Worm (Caenorhabditis elegans): ENCODE data around the gene F43C1.7.

F43C1.7 gene

ce11 chrIII:4228008-4228407 is 14.4 kb downstream of the F43C1.7 start, which contains the start of gene mpk-1:
Gene mpk-1, minus strand, starts transcription at chrIII:4228108.
- TF ChIP-seq lin-13 (tag; optimal IDR thresholded peaks at IDR 0.05): no peak
- TF ChIP-seq lin-32 (GFP tag; optimal IDR thresholded peaks at IDR 0.05): no peak
- no peak for TF ChIP-seq sem-2 (GFP tag; optimal IDR thresholded peaks at IDR 0.05)
- TF ChIP-seq ceh-43 (GFP tag; optimal IDR thresholded peaks at IDR 0.05): no peak
- TF ChIP-seq snpc-4 (tag; optimal IDR thresholded peaks at IDR 0.05): no peak
- no peak for TF ChIP-seq M03D4.4 (tag; optimal IDR thresholded peaks at IDR 0.05)
- TF ChIP-seq pha-4 (tag; optimal IDR thresholded peaks at IDR 0.05): no peak
- TF ChIP-seq ceh-39 (tag; optimal IDR thresholded peaks at IDR 0.05): no peak
- TF ChIP-seq zip-8 (tag; optimal IDR thresholded peaks at IDR 0.05): no peak
- no peak for TF ChIP-seq unc-39 (tag; optimal IDR thresholded peaks at IDR 0.05)
- TF ChIP-seq ceh-83 (GFP tag; optimal IDR thresholded peaks at IDR 0.05): no peak
- TF ChIP-seq nhr-28 (tag; optimal IDR thresholded peaks at IDR 0.05): no peak
- TF ChIP-seq unc-120 (tag; optimal IDR thresholded peaks at IDR 0.05; ENCODE audit: poor library complexity, severe bottlenecking): no peak
- no peak for TF ChIP-seq bed-3 (GFP tag; optimal IDR thresholded peaks at IDR 0.05)
- no peak for TF ChIP-seq nhr-76 (tag; optimal IDR thresholded peaks at IDR 0.05)
- no peak for TF ChIP-seq hlh-1 (tag; optimal IDR thresholded peaks at IDR 0.05)
- no peak for TF ChIP-seq elt-3 (tag; optimal IDR thresholded peaks at IDR 0.05)

ce11 chrIII:4227363-4227762 is 15.0 kb downstream of the F43C1.7 start:
- TF ChIP-seq ceh-83 (GFP tag; optimal IDR thresholded peaks at IDR 0.05): no peak
- no peak for TF ChIP-seq zip-8 (tag; optimal IDR thresholded peaks at IDR 0.05)
- no peak for TF ChIP-seq nhr-237 (tag; optimal IDR thresholded peaks at IDR 0.05)
- TF ChIP-seq elt-3 (tag; optimal IDR thresholded peaks at IDR 0.05): no peak
- no peak for TF ChIP-seq unc-39 (tag; optimal IDR thresholded peaks at IDR 0.05)

- TF ChIP-seq blmp-1 (tag; optimal IDR thresholded peaks at IDR 0.05) (no peak), unc-39 (tag; optimal IDR thresholded peaks at IDR 0.05) (no peak), flh-1 (GFP tag; optimal IDR thresholded peaks at IDR 0.05) (no peak), bed-3 (GFP tag; optimal IDR thresholded peaks at IDR 0.05) (no peak)
These were observed 17.7 kb downstream of the F43C1.7 start for ce11 chrIII:4224722-4225121.

ce11 chrIII:4223668-4224127 is 18.7 kb downstream of the F43C1.7 start:
- peak; percentile 68 for TF ChIP-seq hlh-1 (tag; optimal IDR thresholded peaks at IDR 0.05)
- no peak for TF ChIP-seq ceh-83 (GFP tag; optimal IDR thresholded peaks at IDR 0.05)
- TF ChIP-seq mab-5 (tag; optimal IDR thresholded peaks at IDR 0.05): no peak
- TF ChIP-seq nhr-12 (tag; optimal IDR thresholded peaks at IDR 0.05): no peak
- TF ChIP-seq nhr-76 (tag; optimal IDR thresholded peaks at IDR 0.05): no peak
- peak; percentile 26 for TF ChIP-seq drap-1 (GFP tag; optimal IDR thresholded peaks at IDR 0.05)
- TF ChIP-seq flh-1 (GFP tag; optimal IDR thresholded peaks at IDR 0.05): no peak
- TF ChIP-seq snpc-4 (tag; optimal IDR thresholded peaks at IDR 0.05): no peak
- peak; percentile 83 for TF ChIP-seq ces-1 (GFP tag; optimal IDR thresholded peaks at IDR 0.05)
- TF ChIP-seq nhr-237 (tag; optimal IDR thresholded peaks at IDR 0.05): peak; percentile 67
- TF ChIP-seq blmp-1 (tag; optimal IDR thresholded peaks at IDR 0.05): no peak
- peak; percentile 19 for TF ChIP-seq M03D4.4 (tag; optimal IDR thresholded peaks at IDR 0.05)
- peak; percentile 42 for TF ChIP-seq lsy-2 (tag; optimal IDR thresholded peaks at IDR 0.05)
- TF ChIP-seq sptf-1 (tag; optimal IDR thresholded peaks at IDR 0.05): peak; percentile 41
- peak; percentile 24 for TF ChIP-seq tbx-8 (GFP tag; optimal IDR thresholded peaks at IDR 0.05)
- TF ChIP-seq nhr-28 (tag; optimal IDR thresholded peaks at IDR 0.05): no peak
- peak; percentile 94 for TF ChIP-seq unc-120 (tag; optimal IDR thresholded peaks at IDR 0.05; ENCODE audit: poor library complexity, severe bottlenecking)
- TF ChIP-seq pha-4 (tag; optimal IDR thresholded peaks at IDR 0.05): peak; percentile 9
- no peak for TF ChIP-seq cnd-1 (tag; optimal IDR thresholded peaks at IDR 0.05)
- no peak for TF ChIP-seq elt-3 (tag; optimal IDR thresholded peaks at IDR 0.05)
- peak; percentile 61 for TF ChIP-seq mls-2 (tag; optimal IDR thresholded peaks at IDR 0.05)
- TF ChIP-seq nhr-2 (tag; optimal IDR thresholded peaks at IDR 0.05): no peak
- no peak for TF ChIP-seq unc-39 (tag; optimal IDR thresholded peaks at IDR 0.05)
- TF ChIP-seq unc-62 (GFP tag; optimal IDR thresholded peaks at IDR 0.05): peak; percentile 92
- TF ChIP-seq elt-1 (tag; optimal IDR thresholded peaks at IDR 0.05; ENCODE audit: borderline replicate concordance, insufficient read depth): no peak
- TF ChIP-seq mep-1 (tag; optimal IDR thresholded peaks at IDR 0.05): peak; percentile 87
- peak; percentile 71 for TF ChIP-seq ham-2 (GFP tag; optimal IDR thresholded peaks at IDR 0.05)
- TF ChIP-seq zip-8 (tag; optimal IDR thresholded peaks at IDR 0.05): no peak
- no peak for TF ChIP-seq ztf-11 (tag; optimal IDR thresholded peaks at IDR 0.05)
- no peak for TF ChIP-seq sem-2 (GFP tag; optimal IDR thresholded peaks at IDR 0.05)
- TF ChIP-seq ceh-43 (GFP tag; optimal IDR thresholded peaks at IDR 0.05): no peak
- no peak for TF ChIP-seq ceh-39 (tag; optimal IDR thresholded peaks at IDR 0.05)
- no peak for TF ChIP-seq lin-32 (GFP tag; optimal IDR thresholded peaks at IDR 0.05)
- no peak for TF ChIP-seq lin-13 (tag; optimal IDR thresholded peaks at IDR 0.05)
- TF ChIP-seq bed-3 (GFP tag; optimal IDR thresholded peaks at IDR 0.05): no peak
